Worm (Caenorhabditis elegans): ENCODE results near the gene tgt-2.

ce11 chrV:19013215-19013614 is 15.1 kb downstream of the tgt-2 start:
- no peak for TF ChIP-seq nhr-12 (tag; optimal IDR thresholded peaks at IDR 0.05)
- TF ChIP-seq ama-1 (optimal IDR thresholded peaks at IDR 0.05): no peak
- no peak for TF ChIP-seq alr-1 (tag; optimal IDR thresholded peaks at IDR 0.05)
- TF ChIP-seq nhr-6 (tag; optimal IDR thresholded peaks at IDR 0.05): no peak
